Fruit fly (Drosophila melanogaster) whole organism, embryonic: Measurements from ENCODE around the gene Ir94g.

Experiments
- Atf6 ChIP-seq: fragments of 200-800 bp; sonication (Bioruptor generic); IDR thresholded peaks from 2 replicates; pipeline ENCODE4 v1.3.6; 2022; ENCODE audit warnings: missing biosample characterization, missing genetic modification characterization
- Blimp-1 ChIP-seq: fragments of 200-800 bp; sonication (Bioruptor generic); optimal IDR thresholded peaks from 3 replicates; lab custom pipeline; 2018; ENCODE audit warnings: missing biosample characterization, missing genetic modification characterization, mild to moderate bottlenecking, moderate library complexity, missing genetic modification reagents
- CG10543 ChIP-seq: fragments of 200-800 bp; sonication (Bioruptor generic); optimal IDR thresholded peaks from 3 replicates; lab custom pipeline; 2017; ENCODE audit warnings: missing biosample characterization, mild to moderate bottlenecking, missing genetic modification characterization, moderate library complexity
- CG10654 ChIP-seq: fragments of 200-800 bp; sonication (Bioruptor generic); optimal IDR thresholded peaks from 2 replicates; lab custom pipeline; 2016; ENCODE audit warnings: missing biosample characterization, missing genetic modification characterization
- CG13424 ChIP-seq: fragments of 200-800 bp; sonication (Bioruptor generic); optimal IDR thresholded peaks from 2 replicates; lab custom pipeline; 2019; ENCODE audit warnings: missing biosample characterization, mild to moderate bottlenecking, missing genetic modification characterization, moderate library complexity
- CG13894 ChIP-seq: fragments of 200-800 bp; sonication (Bioruptor generic); optimal IDR thresholded peaks from 3 replicates; lab custom pipeline; 2018; ENCODE audit warnings: missing biosample characterization, mild to moderate bottlenecking, missing genetic modification characterization, moderate library complexity
- CG15514 ChIP-seq: fragments of 200-800 bp; sonication (Bioruptor generic); optimal IDR thresholded peaks from 3 replicates; lab custom pipeline; 2017; ENCODE audit warnings: missing biosample characterization, missing genetic modification characterization, mild to moderate bottlenecking, moderate library complexity, missing genetic modification reagents
- CG2120 ChIP-seq: fragments of 200-800 bp; sonication (Bioruptor generic); optimal IDR thresholded peaks from 3 replicates; lab custom pipeline; 2016; ENCODE audit warnings: missing biosample characterization, missing genetic modification characterization
- CG2199 ChIP-seq: fragments of 200-800 bp; sonication (Bioruptor generic); IDR thresholded peaks from 3 replicates; pipeline ENCODE4 v1.3.6; 2022; ENCODE audit warnings: missing biosample characterization, missing genetic modification characterization
- CG31441 ChIP-seq: fragments of 200-800 bp; sonication (Bioruptor generic); IDR thresholded peaks from 2 replicates; pipeline ENCODE4 v1.3.6; 2022; ENCODE audit warnings: missing biosample characterization, missing genetic modification characterization
- CG32772 ChIP-seq: fragments of 200-800 bp; sonication (Bioruptor generic); IDR thresholded peaks from 2 replicates; pipeline ENCODE4 v1.3.6; 2022; ENCODE audit warnings: missing biosample characterization, missing genetic modification characterization
- CG5245 ChIP-seq: fragments of 200-800 bp; sonication (Bioruptor generic); optimal IDR thresholded peaks from 3 replicates; lab custom pipeline; 2016; ENCODE audit warnings: missing biosample characterization, missing genetic modification characterization
- CG6175 ChIP-seq: fragments of 200-800 bp; sonication (Bioruptor generic); IDR thresholded peaks from 3 replicates; pipeline ENCODE4 v1.3.6; 2022; ENCODE audit warnings: missing biosample characterization, missing genetic modification characterization
- CG8924 ChIP-seq: fragments of 200-800 bp; optimal IDR thresholded peaks from 3 replicates; lab custom pipeline; 2019; ENCODE audit warnings: missing biosample characterization, mild to moderate bottlenecking, missing genetic modification characterization, moderate library complexity
- CkIIα-i1 ChIP-seq: fragments of 200-800 bp; sonication (Bioruptor generic); IDR thresholded peaks from 2 replicates; pipeline ENCODE4 v1.3.6; 2022; ENCODE audit warnings: missing biosample characterization, missing genetic modification characterization
- D19A ChIP-seq: fragments of 200-800 bp; optimal IDR thresholded peaks from 3 replicates; lab custom pipeline; 2019; ENCODE audit warnings: missing biosample characterization, mild to moderate bottlenecking, missing genetic modification characterization, moderate library complexity
- ERR ChIP-seq: fragments of 200-800 bp; sonication (Bioruptor generic); optimal IDR thresholded peaks from 2 replicates; lab custom pipeline; 2016; ENCODE audit warnings: missing biosample characterization, missing genetic modification characterization
- Ets65A ChIP-seq: fragments of 200-800 bp; sonication (Bioruptor generic); peaks from one replicate; lab custom pipeline; 2016; ENCODE audit warnings: missing biosample characterization, missing genetic modification characterization
- H2.0 ChIP-seq: fragments of 200-800 bp; sonication (Bioruptor generic); IDR thresholded peaks from 2 replicates; pipeline ENCODE4 v1.3.6; 2022; ENCODE audit warnings: missing biosample characterization, missing genetic modification characterization
- HLH3B ChIP-seq: fragments of 200-800 bp; sonication (Bioruptor generic); IDR thresholded peaks from 2 replicates; pipeline ENCODE4 v1.3.6; 2022; ENCODE audit warnings: missing biosample characterization, missing genetic modification characterization
- Hr78 ChIP-seq, 2 experiments: fragments of 200-800 bp in 1 of 2; fragments of >200 bp in 1 of 2; sonication (Bioruptor generic) in 1 of 2; optimal IDR thresholded peaks; 2 replicates each; lab custom pipeline; 2017 to 2019; ENCODE audit warnings: missing biosample characterization in 2 of 2, missing genetic modification characterization in 2 of 2, mild to moderate bottlenecking in 1 of 2, moderate library complexity in 1 of 2
- Lhr ChIP-seq: fragments of 200-800 bp; sonication (Bioruptor generic); optimal IDR thresholded peaks from 3 replicates; lab custom pipeline; 2017; ENCODE audit warnings: mild to moderate bottlenecking, missing biosample characterization, missing genetic modification reagents, missing genetic modification characterization
- Ptx1 ChIP-seq: fragments of 200-800 bp; sonication (Bioruptor generic); IDR thresholded peaks from 2 replicates; pipeline ENCODE4 v1.3.6; 2022; ENCODE audit warnings: missing biosample characterization, missing genetic modification characterization
- Sox102F ChIP-seq: fragments of 200-800 bp; sonication (Bioruptor generic); optimal IDR thresholded peaks from 2 replicates; lab custom pipeline; 2018; ENCODE audit warnings: missing biosample characterization, mild to moderate bottlenecking, missing genetic modification characterization, moderate library complexity
- Trl ChIP-seq, 3 experiments: fragments of >200 bp in 2 of 3; fragments of 200-800 bp in 1 of 3; sonication (Bioruptor generic) in 1 of 3; optimal IDR thresholded peaks; 2 replicates in 1 of 3; 3 replicates in 2 of 3; lab custom pipeline; 2016 to 2017; ENCODE audit warnings: missing biosample characterization in 1 of 3, missing genetic modification characterization in 1 of 3
- bcd ChIP-seq: fragments of 200-800 bp; sonication (Bioruptor generic); optimal IDR thresholded peaks from 2 replicates; lab custom pipeline; 2017; ENCODE audit warnings: missing biosample characterization, mild to moderate bottlenecking, missing genetic modification characterization
- bsh ChIP-seq, 2 experiments: fragments of 200-800 bp; sonication (Bioruptor generic); optimal IDR thresholded peaks; 2 replicates each; lab custom pipeline; 2017 to 2018; ENCODE audit warnings: mild to moderate bottlenecking in 2 of 2, missing biosample characterization in 2 of 2, missing genetic modification characterization in 2 of 2, moderate library complexity in 1 of 2
- corto ChIP-seq: fragments of 200-800 bp; sonication (Bioruptor generic); optimal IDR thresholded peaks from 2 replicates; lab custom pipeline; 2016; ENCODE audit warnings: missing biosample characterization, mild to moderate bottlenecking, missing genetic modification characterization, moderate library complexity
- dmrt99B ChIP-seq: fragments of 200-800 bp; sonication (Bioruptor generic); optimal IDR thresholded peaks from 2 replicates; lab custom pipeline; 2018; ENCODE audit warnings: missing biosample characterization, mild to moderate bottlenecking, missing genetic modification characterization, moderate library complexity
- ewg ChIP-seq: fragments of 200-800 bp; sonication (Bioruptor generic); optimal IDR thresholded peaks from 3 replicates; lab custom pipeline; 2017; ENCODE audit warnings: mild to moderate bottlenecking, missing biosample characterization, missing genetic modification reagents, missing genetic modification characterization
- gem ChIP-seq: fragments of 200-800 bp; sonication (Bioruptor generic); optimal IDR thresholded peaks from 2 replicates; lab custom pipeline; 2019; ENCODE audit warnings: missing biosample characterization, mild to moderate bottlenecking, missing genetic modification characterization, moderate library complexity
- gsb-n ChIP-seq: fragments of 200-800 bp; sonication (Bioruptor generic); optimal IDR thresholded peaks from 3 replicates; lab custom pipeline; 2018; ENCODE audit warnings: missing biosample characterization, mild to moderate bottlenecking, missing genetic modification characterization
- lilli ChIP-seq: fragments of 200-800 bp; sonication (Bioruptor generic); optimal IDR thresholded peaks from 3 replicates; lab custom pipeline; 2016; ENCODE audit warnings: missing biosample characterization, missing genetic modification characterization
- nerfin-1 ChIP-seq: fragments of 200-800 bp; sonication (Bioruptor generic); optimal IDR thresholded peaks from 3 replicates; lab custom pipeline; 2019; ENCODE audit warnings: missing biosample characterization, mild to moderate bottlenecking, missing genetic modification characterization, moderate library complexity
- nerfin-2 ChIP-seq: fragments of 200-800 bp; sonication (Bioruptor generic); IDR thresholded peaks from 2 replicates; pipeline ENCODE4 v1.3.6; 2022; ENCODE audit warnings: missing biosample characterization, missing genetic modification characterization; ENCODE audit not compliant: partially characterized antibody
- pan ChIP-seq, 4 experiments: fragments of >200 bp in 3 of 4; fragments of 200-800 bp in 1 of 4; sonication (Bioruptor generic) in 1 of 4; optimal IDR thresholded peaks in 3 of 4; IDR thresholded peaks in 1 of 4; 2 replicates each; pipeline versions ENCODE4 v1.3.6 to Lab custom; 2017 to 2022; ENCODE audit warnings: missing biosample characterization in 2 of 4, missing genetic modification characterization in 2 of 4, mixed read lengths in 1 of 4
- sob ChIP-seq: fragments of 200-800 bp; sonication (Bioruptor generic); IDR thresholded peaks from 2 replicates; pipeline ENCODE4 v1.3.6; 2022; ENCODE audit warnings: missing biosample characterization, missing genetic modification characterization
- tna ChIP-seq: fragments of 200-800 bp; sonication (Bioruptor generic); IDR thresholded peaks from 2 replicates; pipeline ENCODE4 v1.3.6; 2022; ENCODE audit warnings: missing biosample characterization, missing genetic modification characterization; ENCODE audit not compliant: partially characterized antibody
- wek ChIP-seq: fragments of 200-800 bp; sonication (Bioruptor generic); optimal IDR thresholded peaks from 3 replicates; lab custom pipeline; 2018; ENCODE audit warnings: missing biosample characterization, mild to moderate bottlenecking, missing genetic modification characterization, moderate library complexity
- zfh1 ChIP-seq: fragments of 200-800 bp; sonication (Bioruptor generic); IDR thresholded peaks from 3 replicates; pipeline ENCODE4 v1.3.6; 2022; ENCODE audit warnings: missing biosample characterization, missing genetic modification characterization

Ir94g gene

dm6 chr3R:23472011-23472958, 11.4 kb upstream of the Ir94g start, which contains the start of gene CG4374 (continued):
- TF ChIP-seq gsb-n (tag; lab: Kevin White, UChicago) (no peak), Trl (optimal IDR thresholded peaks at IDR 0.05; lab: Kevin White, UChicago) (peak; percentile 40 to 56), Trl (GFP tag; optimal IDR thresholded peaks at IDR 0.05; lab: Kevin White, UChicago) (no peak), Blimp-1 (GFP tag; lab: Kevin White, UChicago) (peak; percentile 20), CG32772 (GFP tag; lab: Robert Waterston, UW) (no peak)

DNA sequence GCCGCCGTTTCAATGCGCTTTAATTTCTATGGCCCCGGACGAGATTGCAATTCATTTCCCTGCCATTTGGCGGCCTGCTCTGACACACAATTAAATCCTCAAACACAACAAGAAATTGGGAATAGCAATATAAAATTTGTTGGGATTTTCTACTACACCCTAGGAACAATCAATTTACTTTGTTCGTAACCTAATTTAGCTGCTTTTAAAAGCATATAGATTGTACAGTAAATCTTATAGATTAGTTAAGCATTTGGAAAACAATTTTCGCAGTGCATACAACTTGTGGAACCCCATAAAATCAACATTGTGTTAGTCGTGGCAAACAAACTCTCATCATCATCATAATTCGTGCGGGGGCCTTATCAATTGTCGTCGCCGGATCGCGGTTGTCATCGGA, 7.6 kb upstream of the Ir94g start:
- TF ChIP-seq wek (GFP tag; lab: Kevin White, UChicago), result no peak
- TF ChIP-seq CG15514, result no peak

- TF ChIP-seq CG10543 (GFP tag; lab: Kevin White, UChicago) (no peak), CG2199 (no peak), Lhr (GFP tag; lab: Kevin White, UChicago) (no peak), HLH3B (no peak), H2.0 (no peak), CG6175 (GFP tag; lab: Robert Waterston, UW) (no peak), lilli (GFP tag; lab: Kevin White, UChicago) (no peak), bsh (GFP tag; optimal IDR thresholded peaks at IDR 0.05; lab: Kevin White, UChicago) (no peak), pan (optimal IDR thresholded peaks at IDR 0.05; lab: Kevin White, UChicago) (no peak), pan (GFP tag; optimal IDR thresholded peaks at IDR 0.05 in 1 of 2, IDR thresholded peaks at IDR 0.05 in 1 of 2) (no peak), CG2120 (GFP tag; lab: Kevin White, UChicago) (no peak)
These were observed 2.3 kb upstream of the Ir94g start, which contains the start of gene Ir94f for dm6 chr3R:23481249-23481915. Gene Ir94f, plus strand, starts transcription at chr3R:23481865.

DNA sequence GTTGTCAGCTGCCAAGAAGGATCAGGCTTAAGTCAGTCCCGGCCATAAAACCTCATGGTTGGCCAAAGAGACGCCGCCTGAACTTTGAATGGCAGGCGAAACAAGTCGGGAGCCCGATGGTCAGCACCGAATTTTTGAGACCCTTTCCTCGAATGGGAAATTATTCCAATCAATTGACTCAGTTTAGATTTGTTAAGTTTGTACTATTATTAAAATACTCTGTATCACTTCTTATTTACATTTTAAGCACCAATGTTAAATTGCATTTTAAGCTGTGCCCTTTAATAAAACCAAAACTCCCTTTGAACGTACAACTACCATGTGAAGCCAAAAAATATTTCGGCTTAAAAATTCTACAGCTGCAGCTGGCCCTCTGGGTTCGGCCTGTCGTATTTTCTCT, 3.1 kb downstream of the Ir94g start:
- no peak for TF ChIP-seq ewg (GFP tag; lab: Kevin White, UChicago)
- no peak for TF ChIP-seq CG5245
- TF ChIP-seq Blimp-1 (GFP tag; lab: Kevin White, UChicago), result peak; percentile 1
- no peak for TF ChIP-seq CkIIα-i1 (GFP tag; lab: Robert Waterston, UW)
- TF ChIP-seq CG10654 (GFP tag; lab: Kevin White, UChicago), result no peak
- 0 out of 3 replicates have a peak, but pooled peaks have one; percentile 10 for TF ChIP-seq zfh1 (GFP tag; lab: Robert Waterston, UW)
- TF ChIP-seq CG13894 (tag; lab: Kevin White, UChicago), result no peak
- no peak for TF ChIP-seq tna
- no peak for TF ChIP-seq nerfin-2 (GFP tag; lab: Robert Waterston, UW)
- no peak for TF ChIP-seq bcd (GFP tag; lab: Kevin White, UChicago)
- peak; percentile 3 for TF ChIP-seq Sox102F (GFP tag; lab: Kevin White, UChicago)
- no peak for TF ChIP-seq gem (tag; lab: Kevin White, UChicago)
- TF ChIP-seq Ets65A (GFP tag; lab: Kevin White, UChicago), result peak; percentile 77
- peak; percentile 17 for TF ChIP-seq dmrt99B (tag; lab: Kevin White, UChicago)
- TF ChIP-seq Hr78 (GFP tag; optimal IDR thresholded peaks at IDR 0.05; lab: Kevin White, UChicago), result peak in 1 of 2 experiments; percentile 35
- TF ChIP-seq Ptx1, result 0 out of 2 replicates have a peak, but pooled peaks have one; percentile 19
- 0 out of 2 replicates have a peak, but pooled peaks have one; percentile 10 for TF ChIP-seq CG31441 (GFP tag; lab: Robert Waterston, UW)
- no peak for TF ChIP-seq CG8924 (tag; lab: Kevin White, UChicago)
- TF ChIP-seq ERR (GFP tag; lab: Kevin White, UChicago), result no peak
- TF ChIP-seq CG13424 (tag; lab: Kevin White, UChicago), result no peak
- TF ChIP-seq corto (GFP tag; lab: Kevin White, UChicago), result peak; percentile 13
- TF ChIP-seq D19A (tag; lab: Kevin White, UChicago), result peak; percentile 61
- TF ChIP-seq nerfin-1 (tag; lab: Kevin White, UChicago), result no peak
- TF ChIP-seq Atf6 (GFP tag; lab: Robert Waterston, UW), result no peak
- TF ChIP-seq sob (GFP tag; lab: Robert Waterston, UW), result no peak
- TF ChIP-seq, all 482 proteins: peak for 10
